Worm (Caenorhabditis elegans) whole organism, L1 larva: ENCODE measurements around the gene tsp-1.
A peak's percentile ranks its signal among the peaks of the same experiment; 100 is the strongest.

Experiments used
- F16B12.6 ChIP-seq: fragments of 150-350 bp; optimal IDR thresholded peaks from 2 replicates; lab custom pipeline; 2014; ENCODE audit warnings: missing biosample characterization, missing genetic modification characterization
- ama-1 ChIP-seq: fragments of 150-350 bp; optimal IDR thresholded peaks from 2 replicates; lab custom pipeline; 2014
- blmp-1 ChIP-seq: fragments of 150-350 bp; optimal IDR thresholded peaks from 2 replicates; lab custom pipeline; 2014; ENCODE audit warnings: missing biosample characterization, missing genetic modification characterization
- ceh-63 ChIP-seq: fragments of 200-800 bp; sonication (Bioruptor generic); optimal IDR thresholded peaks from 2 replicates; lab custom pipeline; 2018; ENCODE audit warnings: mild to moderate bottlenecking, missing genetic modification characterization, missing compliant biosample characterization
- dpl-1 ChIP-seq, 3 experiments: fragments of 150-350 bp in 2 of 3; sonication (generic microtip) in 1 of 3; optimal IDR thresholded peaks; 2 replicates each; lab custom pipeline; 2014 to 2017; ENCODE audit warnings: missing biosample characterization in 3 of 3, missing genetic modification characterization in 3 of 3, missing genetic modification reagents in 3 of 3
- dsc-1 ChIP-seq: sonication (generic microtip); optimal IDR thresholded peaks from 2 replicates; lab custom pipeline; 2016; ENCODE audit warnings: mild to moderate bottlenecking, missing genetic modification characterization, missing compliant biosample characterization
- efl-1 ChIP-seq, 4 experiments: fragments of 150-350 bp; optimal IDR thresholded peaks in 3 of 4; peaks in 1 of 4; 1 replicate in 1 of 4; 2 replicates in 3 of 4; lab custom pipeline; 2014; ENCODE audit warnings: missing biosample characterization in 2 of 4, missing genetic modification characterization in 2 of 4, missing genetic modification reagents in 2 of 4
- efl-3 ChIP-seq: fragments of 200-800 bp; sonication (Bioruptor generic); optimal IDR thresholded peaks from 2 replicates; lab custom pipeline; 2018; ENCODE audit warnings: mild to moderate bottlenecking, missing genetic modification characterization, missing compliant biosample characterization
- egl-13 ChIP-seq: sonication (generic microtip); optimal IDR thresholded peaks from 2 replicates; lab custom pipeline; 2016; ENCODE audit warnings: missing genotype, missing genetic modification reagents, missing genetic modification characterization, missing compliant biosample characterization
- egl-27 ChIP-seq, 2 experiments: fragments of 150-350 bp in 1 of 2; sonication (generic microtip); optimal IDR thresholded peaks; 3 replicates each; lab custom pipeline; 2017 to 2018; ENCODE audit warnings: missing biosample characterization in 2 of 2, missing genetic modification characterization in 2 of 2, missing genetic modification reagents in 2 of 2
- elt-2 ChIP-seq: sonication (generic microtip); optimal IDR thresholded peaks from 2 replicates; lab custom pipeline; 2016; ENCODE audit warnings: missing genetic modification characterization, mild to moderate bottlenecking, inconsistent platforms, missing compliant biosample characterization, missing genetic modification reagents
- ets-5 ChIP-seq: fragments of 200-800 bp; sonication (Bioruptor generic); IDR thresholded peaks from 2 replicates; pipeline ENCODE4 v1.3.6; 2022; ENCODE audit warnings: missing genetic modification characterization, missing compliant biosample characterization
- isw-1 ChIP-seq: fragments of 200-800 bp; sonication (Bioruptor generic); IDR thresholded peaks from 2 replicates; pipeline ENCODE4 v1.3.6; 2022; ENCODE audit warnings: missing genetic modification characterization, missing compliant biosample characterization
- lin-14 ChIP-seq: fragments of 200-800 bp; sonication (Bioruptor generic); optimal IDR thresholded peaks from 2 replicates; lab custom pipeline; 2018; ENCODE audit warnings: mild to moderate bottlenecking, missing genetic modification characterization, moderate library complexity, missing compliant biosample characterization
- lin-15B ChIP-seq: fragments of 150-350 bp; sonication (generic microtip); optimal IDR thresholded peaks from 3 replicates; lab custom pipeline; 2014; ENCODE audit warnings: missing biosample characterization, missing genetic modification characterization
- lin-35 ChIP-seq, 2 experiments: fragments of 150-350 bp; optimal IDR thresholded peaks; 2 replicates each; lab custom pipeline; 2014; ENCODE audit warnings: missing biosample characterization in 2 of 2, missing genetic modification characterization in 2 of 2, missing genetic modification reagents in 2 of 2
- lin-39 ChIP-seq: fragments of 150-350 bp; optimal IDR thresholded peaks from 2 replicates; lab custom pipeline; 2014; ENCODE audit warnings: missing biosample characterization, missing genetic modification reagents, missing genetic modification characterization
- lsy-2 ChIP-seq, 2 experiments: fragments of 150-350 bp; optimal IDR thresholded peaks; 2 replicates each; lab custom pipeline; 2014; ENCODE audit warnings: missing biosample characterization in 2 of 2, missing genetic modification characterization in 2 of 2
- mef-2 ChIP-seq: fragments of 150-350 bp; optimal IDR thresholded peaks from 2 replicates; lab custom pipeline; 2014; ENCODE audit warnings: missing biosample characterization, missing genetic modification characterization
- mep-1 ChIP-seq: fragments of 150-350 bp; optimal IDR thresholded peaks from 2 replicates; lab custom pipeline; 2014; ENCODE audit warnings: missing biosample characterization, missing genetic modification characterization
- nhr-19 ChIP-seq: fragments of 200-800 bp; sonication (Bioruptor generic); conservative IDR thresholded peaks from 2 replicates; pipeline ENCODE4 v1.3.6; 2022; ENCODE audit warnings: missing genetic modification characterization, missing compliant biosample characterization
- nhr-20 ChIP-seq: sonication (generic microtip); optimal IDR thresholded peaks from 2 replicates; lab custom pipeline; 2016; ENCODE audit warnings: mild to moderate bottlenecking, missing genetic modification characterization, missing compliant biosample characterization
- nhr-47 ChIP-seq: sonication (generic microtip); optimal IDR thresholded peaks from 2 replicates; lab custom pipeline; 2016; ENCODE audit warnings: mild to moderate bottlenecking, missing genetic modification characterization, moderate library complexity, missing compliant biosample characterization
- nhr-71 ChIP-seq: sonication (generic microtip); optimal IDR thresholded peaks from 2 replicates; lab custom pipeline; 2016; ENCODE audit warnings: mild to moderate bottlenecking, missing genetic modification characterization, moderate library complexity, missing compliant biosample characterization
- nhr-85 ChIP-seq: sonication (generic microtip); peaks from one replicate; lab custom pipeline; 2016; ENCODE audit warnings: missing genetic modification characterization, inconsistent platforms, missing compliant biosample characterization
- nhr-90 ChIP-seq: sonication (generic microtip); optimal IDR thresholded peaks from 2 replicates; lab custom pipeline; 2016; ENCODE audit warnings: mild to moderate bottlenecking, missing genetic modification characterization, missing compliant biosample characterization; ENCODE audit not compliant: poor library complexity
- pax-3 ChIP-seq: fragments of 200-800 bp; sonication (Bioruptor generic); optimal IDR thresholded peaks from 2 replicates; lab custom pipeline; 2018; ENCODE audit warnings: mild to moderate bottlenecking, missing genetic modification characterization, moderate library complexity, missing compliant biosample characterization
- pqm-1 ChIP-seq: sonication (generic microtip); optimal IDR thresholded peaks from 3 replicates; lab custom pipeline; 2017; ENCODE audit warnings: missing biosample characterization, missing genetic modification characterization
- rnt-1 ChIP-seq: sonication (generic microtip); optimal IDR thresholded peaks from 2 replicates; lab custom pipeline; 2016; ENCODE audit warnings: mild to moderate bottlenecking, missing genetic modification characterization, moderate library complexity, missing compliant biosample characterization
- snpc-4 ChIP-seq: fragments of 150-350 bp; optimal IDR thresholded peaks from 2 replicates; lab custom pipeline; 2014; ENCODE audit warnings: missing biosample characterization, missing genetic modification characterization
- snu-23 ChIP-seq: sonication (generic microtip); optimal IDR thresholded peaks from 2 replicates; lab custom pipeline; 2016; ENCODE audit warnings: missing genetic modification characterization, missing compliant biosample characterization
- sup-37 ChIP-seq: fragments of 200-800 bp; sonication (Bioruptor generic); optimal IDR thresholded peaks from 2 replicates; lab custom pipeline; 2018; ENCODE audit warnings: mild to moderate bottlenecking, missing genetic modification characterization, missing compliant biosample characterization
- tbx-2 ChIP-seq: sonication (generic microtip); optimal IDR thresholded peaks from 2 replicates; lab custom pipeline; 2016; ENCODE audit warnings: missing genetic modification characterization, missing compliant biosample characterization
- unc-98 ChIP-seq: fragments of 200-800 bp; sonication (Bioruptor generic); IDR thresholded peaks from 2 replicates; pipeline ENCODE4 v1.3.6; 2022; ENCODE audit warnings: missing genetic modification characterization, missing compliant biosample characterization
- vab-15 ChIP-seq: sonication (generic microtip); optimal IDR thresholded peaks from 2 replicates; lab custom pipeline; 2017; ENCODE audit warnings: missing genotype, mild to moderate bottlenecking, missing genetic modification characterization, missing compliant biosample characterization
- zag-1 ChIP-seq: fragments of 150-350 bp; optimal IDR thresholded peaks from 2 replicates; lab custom pipeline; 2014; ENCODE audit warnings: missing biosample characterization, missing genetic modification characterization
- ztf-4 ChIP-seq: fragments of 150-350 bp; optimal IDR thresholded peaks from 2 replicates; lab custom pipeline; 2014; ENCODE audit warnings: missing biosample characterization, missing genetic modification characterization

The tsp-1 gene

DNA sequence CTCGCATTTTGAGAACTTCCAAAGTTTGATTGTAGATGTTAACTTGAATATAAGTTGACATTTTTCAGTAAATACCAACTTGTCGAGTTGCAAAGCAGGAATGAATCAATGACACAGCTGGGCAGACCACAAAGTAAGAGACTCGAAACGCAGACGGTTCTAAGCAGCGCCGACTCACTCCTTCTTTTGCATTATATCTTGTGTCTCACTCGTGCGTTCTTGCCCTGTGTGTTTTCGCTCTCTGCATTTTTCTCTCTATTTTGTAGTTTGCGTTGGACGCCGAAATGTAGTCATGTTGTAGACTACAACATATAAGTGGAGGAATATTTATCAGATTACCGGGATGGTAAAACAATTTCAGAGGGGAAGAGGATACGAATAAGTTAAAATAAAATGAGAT is 3.6 kb upstream of the tsp-1 start, which contains the start of gene C02F5.12:
Gene C02F5.12, minus strand, starts transcription at position 221 of the 400 bp plus-strand sequence.
- TF ChIP-seq nhr-20 (tag; lab: Kevin White, UChicago) = peak; percentile 60
- peak; percentile 46 for TF ChIP-seq nhr-85
- peak; percentile 64 for TF ChIP-seq blmp-1
- TF ChIP-seq rnt-1 (tag; lab: Kevin White, UChicago) = peak; percentile 11
- peak; percentile 11 to 32 for TF ChIP-seq lsy-2 (tag; optimal IDR thresholded peaks at IDR 0.05; lab: Kevin White, UChicago)
- peak; percentile 32 for TF ChIP-seq lin-14
- TF ChIP-seq lin-35 (GFP tag; optimal IDR thresholded peaks at IDR 0.05; lab: Kevin White, UChicago) = peak in 1 of 2 experiments; percentile 21
- no peak for TF ChIP-seq pqm-1
- TF ChIP-seq mep-1 (tag; lab: Kevin White, UChicago) = peak; percentile 63
- peak in 1 of 2 experiments; percentile 3 for TF ChIP-seq efl-1 (optimal IDR thresholded peaks at IDR 0.05; lab: Kevin White, UChicago)
- no peak for TF ChIP-seq efl-1 (GFP tag; optimal IDR thresholded peaks at IDR 0.05 in 1 of 2; lab: Kevin White, UChicago)
- no peak for TF ChIP-seq sup-37 (GFP tag; lab: Kevin White, UChicago)
- peak; percentile 51 for TF ChIP-seq nhr-71 (tag; lab: Kevin White, UChicago)
- TF ChIP-seq lin-15B (tag; lab: Kevin White, UChicago) = no peak
- no peak for TF ChIP-seq vab-15 (tag; lab: Kevin White, UChicago)
- TF ChIP-seq snu-23 (GFP tag; lab: Kevin White, UChicago) = peak; percentile 39
- no peak for TF ChIP-seq ztf-4 (tag; lab: Kevin White, UChicago)
- TF ChIP-seq nhr-90 = peak; percentile 15

- TF ChIP-seq mef-2 (tag; lab: Kevin White, UChicago) (no peak), lin-39 (tag; lab: Kevin White, UChicago) (no peak), ztf-4 (tag; lab: Kevin White, UChicago) (no peak), nhr-47 (no peak), snpc-4 (no peak), nhr-90 (no peak), isw-1 (GFP tag; lab: Robert Waterston, UW) (no peak), dsc-1 (tag; lab: Kevin White, UChicago) (no peak), dpl-1 (GFP tag; optimal IDR thresholded peaks at IDR 0.05; lab: Kevin White, UChicago) (no peak), egl-13 (tag; lab: Kevin White, UChicago) (no peak), efl-3 (GFP tag; lab: Kevin White, UChicago) (no peak), egl-27 (tag; optimal IDR thresholded peaks at IDR 0.05; lab: Kevin White, UChicago) (no peak), blmp-1 (no peak)
Measured at ce11 chrIII:8240948-8241347, 1.7 kb upstream of the tsp-1 start.

ce11 chrIII:8240247-8240646 is 1.0 kb upstream of the tsp-1 start:
- TF ChIP-seq pax-3 (tag; lab: Kevin White, UChicago) = no peak
- TF ChIP-seq nhr-20 (tag; lab: Kevin White, UChicago) = peak; percentile 12

DNA sequence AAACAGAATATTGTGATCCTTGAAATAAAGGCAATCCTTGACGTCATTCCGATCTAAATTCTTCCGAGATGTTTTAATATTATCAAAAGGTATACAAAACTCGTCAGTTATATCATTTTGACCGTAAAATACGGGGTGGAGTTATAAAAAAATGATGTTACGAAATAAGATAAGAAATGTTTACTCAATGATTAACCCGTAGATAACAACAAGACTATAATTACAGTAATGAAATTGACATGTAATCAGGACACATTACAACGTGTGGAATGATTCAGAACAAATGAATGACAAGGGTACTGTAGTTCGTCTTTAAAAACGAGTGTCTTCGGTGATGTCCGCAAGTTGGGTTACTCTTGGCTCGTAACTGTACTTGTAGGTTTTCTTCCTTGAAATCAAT is 1.4 kb downstream of the tsp-1 start, which contains the start of gene tsp-2:
Gene tsp-2, minus strand, starts transcription at position 109 of the 400 bp plus-strand sequence.
- TF ChIP-seq lin-15B (tag; lab: Kevin White, UChicago) = no peak
- no peak for TF ChIP-seq F16B12.6 (tag; lab: Kevin White, UChicago)
- peak; percentile 47 for TF ChIP-seq elt-2 (tag; lab: Kevin White, UChicago)
- no peak for TF ChIP-seq pqm-1

DNA sequence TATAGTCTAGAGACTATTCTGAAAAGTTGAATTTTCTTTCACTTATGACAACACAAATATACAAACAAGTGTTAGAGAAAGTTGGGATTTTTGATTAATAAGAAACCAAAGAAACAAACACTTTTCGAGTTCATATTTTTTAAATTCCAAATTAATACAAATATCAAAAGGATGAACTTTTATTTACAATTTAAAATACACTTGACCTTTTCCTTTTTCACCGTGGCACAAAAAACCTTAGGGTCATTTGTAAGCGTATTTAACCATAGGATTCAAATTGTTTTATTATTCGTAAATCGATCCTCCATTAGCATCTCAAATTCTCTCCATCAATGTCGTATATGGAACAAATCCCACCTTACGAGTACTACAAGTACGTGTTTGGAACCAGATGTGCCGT is 3.3 kb downstream of the tsp-1 start, which contains the start of gene C02F5.5:
Gene C02F5.5, plus strand, starts transcription at position 301 of the 400 bp plus-strand sequence.
- TF ChIP-seq ama-1 (lab: Kevin White, UChicago) (no peak), snpc-4 (no peak), egl-27 (tag; optimal IDR thresholded peaks at IDR 0.05; lab: Kevin White, UChicago) (no peak), ceh-63 (GFP tag; lab: Kevin White, UChicago) (no peak), nhr-85 (no peak), tbx-2 (no peak), lin-15B (tag; lab: Kevin White, UChicago) (no peak), efl-3 (GFP tag; lab: Kevin White, UChicago) (no peak), unc-98 (GFP tag; lab: Robert Waterston, UW) (no peak), nhr-19 (GFP tag; lab: Robert Waterston, UW) (no peak), ets-5 (GFP tag; lab: Robert Waterston, UW) (no peak), zag-1 (tag; lab: Kevin White, UChicago) (no peak)
